Worm (Caenorhabditis elegans): ENCODE measurements around the gene col-128.

The col-128 gene

ce11 chrIV:11527752-11528151 is 24.0 kb downstream of the col-128 start, which contains the start of gene M04B2.2:
M04B2.2 (plus strand) TSS chrIV:11528052.
- TF ChIP-seq ama-1 (optimal IDR thresholded peaks at IDR 0.05) (no peak), pes-1 (GFP tag; IDR thresholded peaks at IDR 0.05) (no peak), tbx-37 (GFP tag; conservative IDR thresholded peaks at IDR 0.05) (no peak), tra-4 (tag; optimal IDR thresholded peaks at IDR 0.05) (no peak), hmbx-1 (tag; optimal IDR thresholded peaks at IDR 0.05) (no peak), flt-1 (GFP tag; IDR thresholded peaks at IDR 0.05) (no peak), sea-1 (GFP tag; conservative IDR thresholded peaks at IDR 0.05) (no peak), ets-7 (tag; optimal IDR thresholded peaks at IDR 0.05) (no peak), ceh-36 (tag; optimal IDR thresholded peaks at IDR 0.05) (no peak), B0310.2 (tag; optimal IDR thresholded peaks at IDR 0.05) (no peak), scrt-1 (GFP tag; IDR thresholded peaks at IDR 0.05) (no peak), hmg-4 (GFP tag; optimal IDR thresholded peaks at IDR 0.05) (no peak), F13C5.2 (tag; optimal IDR thresholded peaks at IDR 0.05) (no peak), ceh-13 (GFP tag; optimal IDR thresholded peaks at IDR 0.05) (no peak)

- TF ChIP-seq F13C5.2 (tag; optimal IDR thresholded peaks at IDR 0.05) (no peak), flt-1 (GFP tag; IDR thresholded peaks at IDR 0.05) (no peak), hmbx-1 (tag; optimal IDR thresholded peaks at IDR 0.05) (no peak), ets-7 (tag; optimal IDR thresholded peaks at IDR 0.05) (no peak), tbx-37 (GFP tag; conservative IDR thresholded peaks at IDR 0.05) (no peak), tra-4 (tag; optimal IDR thresholded peaks at IDR 0.05) (no peak), tbx-11 (GFP tag; IDR thresholded peaks at IDR 0.05) (no peak), hnd-1 (tag; optimal IDR thresholded peaks at IDR 0.05) (no peak), aly-1 (tag; optimal IDR thresholded peaks at IDR 0.05) (no peak), ceh-36 (tag; optimal IDR thresholded peaks at IDR 0.05) (no peak), sea-1 (GFP tag; conservative IDR thresholded peaks at IDR 0.05) (no peak), ceh-13 (GFP tag; optimal IDR thresholded peaks at IDR 0.05) (no peak), hmg-4 (GFP tag; optimal IDR thresholded peaks at IDR 0.05) (no peak), scrt-1 (GFP tag; IDR thresholded peaks at IDR 0.05) (no peak), ama-1 (optimal IDR thresholded peaks at IDR 0.05) (no peak), pes-1 (GFP tag; IDR thresholded peaks at IDR 0.05) (no peak), B0310.2 (tag; optimal IDR thresholded peaks at IDR 0.05) (no peak)
Measured at ce11 chrIV:11526189-11526588, 25.6 kb downstream of the col-128 start.

ce11 chrIV:11524241-11524692 is 27.5 kb downstream of the col-128 start, which contains the start of gene mep-1:
mep-1 (plus strand) TSS chrIV:11524642.
- TF ChIP-seq pes-1 (GFP tag; IDR thresholded peaks at IDR 0.05) (peak; percentile 58), flt-1 (GFP tag; IDR thresholded peaks at IDR 0.05) (no peak)

- no peak for TF ChIP-seq tbx-11 (GFP tag; IDR thresholded peaks at IDR 0.05)
Measured at ce11 chrIV:11523685-11524084, 28.1 kb downstream of the col-128 start.

- TF ChIP-seq aly-1 (tag; optimal IDR thresholded peaks at IDR 0.05) (no peak), ama-1 (optimal IDR thresholded peaks at IDR 0.05) (peak; percentile 12)
Measured at ce11 chrIV:11522225-11522952, 29.4 kb downstream of the col-128 start.

- TF ChIP-seq pes-1 (GFP tag; IDR thresholded peaks at IDR 0.05), result no peak
- TF ChIP-seq B0310.2 (tag; optimal IDR thresholded peaks at IDR 0.05), result no peak
- TF ChIP-seq tra-4 (tag; optimal IDR thresholded peaks at IDR 0.05), result no peak
Measured at ce11 chrIV:11520960-11521359, 30.8 kb downstream of the col-128 start, which contains the start of the genes M04B2.4 and gfl-1. M04B2.4 (minus strand) TSS chrIV:11521031. gfl-1 (plus strand) TSS chrIV:11521290.

- TF ChIP-seq F13C5.2 (tag; optimal IDR thresholded peaks at IDR 0.05) (no peak), ceh-36 (tag; optimal IDR thresholded peaks at IDR 0.05) (no peak), flt-1 (GFP tag; IDR thresholded peaks at IDR 0.05) (no peak)
Measured at ce11 chrIV:11510664-11511063, 41.1 kb downstream of the col-128 start, which contains the start of gene M04B2.6. M04B2.6 (minus strand) TSS chrIV:11510764.

ce11 chrIV:11504416-11504815 is 47.3 kb downstream of the col-128 start, which contains the start of gene twk-25:
twk-25 (plus strand) TSS chrIV:11504716.
- no peak for TF ChIP-seq F13C5.2 (tag; optimal IDR thresholded peaks at IDR 0.05)
- TF ChIP-seq ama-1 (optimal IDR thresholded peaks at IDR 0.05), result no peak
- no peak for TF ChIP-seq tra-4 (tag; optimal IDR thresholded peaks at IDR 0.05)
- no peak for TF ChIP-seq ceh-13 (GFP tag; optimal IDR thresholded peaks at IDR 0.05)
- no peak for TF ChIP-seq sea-1 (GFP tag; conservative IDR thresholded peaks at IDR 0.05)
- TF ChIP-seq tbx-37 (GFP tag; conservative IDR thresholded peaks at IDR 0.05), result no peak
- TF ChIP-seq flt-1 (GFP tag; IDR thresholded peaks at IDR 0.05), result no peak
- TF ChIP-seq ets-7 (tag; optimal IDR thresholded peaks at IDR 0.05), result no peak
- no peak for TF ChIP-seq pes-1 (GFP tag; IDR thresholded peaks at IDR 0.05)

- TF ChIP-seq F13C5.2 (tag; optimal IDR thresholded peaks at IDR 0.05) (no peak), hmg-4 (GFP tag; optimal IDR thresholded peaks at IDR 0.05) (no peak), pes-1 (GFP tag; IDR thresholded peaks at IDR 0.05) (no peak), ama-1 (optimal IDR thresholded peaks at IDR 0.05) (no peak), B0310.2 (tag; optimal IDR thresholded peaks at IDR 0.05) (no peak), hnd-1 (tag; optimal IDR thresholded peaks at IDR 0.05) (no peak), ets-7 (tag; optimal IDR thresholded peaks at IDR 0.05) (no peak), tbx-11 (GFP tag; IDR thresholded peaks at IDR 0.05) (no peak), tra-4 (tag; optimal IDR thresholded peaks at IDR 0.05) (no peak)
Measured at ce11 chrIV:11503654-11504053, 48.1 kb downstream of the col-128 start.

Data from whole organism, early embryonic.